Fruit fly (Drosophila melanogaster): ENCODE measurements around the gene CG13813.

The CG13813 gene

DNA sequence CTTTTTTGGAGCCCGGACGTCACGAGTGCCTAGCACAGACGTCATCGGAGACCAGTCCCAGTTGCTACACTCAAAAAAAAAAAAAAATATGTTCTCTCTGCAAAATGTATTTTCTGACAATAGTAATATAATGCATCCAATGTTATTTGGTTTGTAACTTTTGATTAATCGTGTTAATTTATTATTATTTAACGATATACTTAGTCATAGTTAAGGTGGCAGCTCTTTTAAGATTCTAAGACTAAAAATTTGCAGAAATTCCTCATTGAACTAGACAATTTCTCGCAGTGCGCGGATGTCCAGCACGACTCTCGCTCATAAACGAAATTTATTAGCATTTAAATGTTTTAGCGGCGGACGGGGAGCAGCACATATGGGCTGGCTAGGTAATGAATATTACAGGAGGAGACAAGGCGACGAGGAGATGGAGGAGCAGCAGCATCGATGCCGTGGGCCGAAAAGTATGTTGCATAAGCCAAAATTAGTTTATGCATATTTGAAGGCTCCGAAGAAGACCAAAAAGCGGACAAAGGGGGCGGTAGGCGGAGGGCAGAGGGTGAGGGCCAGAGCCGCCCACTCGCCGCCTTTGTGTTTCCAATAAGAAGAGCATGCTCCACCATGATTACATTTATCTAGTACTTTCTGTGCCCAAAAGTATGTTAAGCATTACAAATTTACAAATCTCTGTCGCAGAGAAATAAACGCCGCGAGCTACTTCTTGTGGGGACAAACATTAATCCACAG lies 48.0 kb upstream of the CG13813 start (continued):
- TF ChIP-seq vvl (GFP tag; IDR thresholded peaks at IDR 0.05) (peak; percentile 34; the same call in 1 of the 2 replicates), Awh (GFP tag; IDR thresholded peaks at IDR 0.05) (no peak), CG9797 (GFP tag; optimal IDR thresholded peaks at IDR 0.05) (no peak), sob (GFP tag; IDR thresholded peaks at IDR 0.05) (peak; percentile 43; the same call in 1 of the 2 replicates), ash1 (GFP tag; optimal IDR thresholded peaks at IDR 0.05) (no peak), lola (GFP tag; optimal IDR thresholded peaks at IDR 0.05) (peak in 2 of 3 experiments; percentile 23 to 49), CG11504 (tag; optimal IDR thresholded peaks at IDR 0.05) (peak; percentile 70), Atf-2 (GFP tag; optimal IDR thresholded peaks at IDR 0.05) (peak; percentile 32), CG5245 (GFP tag; optimal IDR thresholded peaks at IDR 0.05) (peak; percentile 1), Bteb2 (GFP tag; optimal IDR thresholded peaks at IDR 0.05) (no peak), CG13287 (GFP tag; IDR thresholded peaks at IDR 0.05; ENCODE audit: partially characterized antibody) (no peak), CG11456 (GFP tag; IDR thresholded peaks at IDR 0.05) (peak; percentile 27; the same call in 1 of the 3 replicates), ase (GFP tag; IDR thresholded peaks at IDR 0.05) (no peak), dpn (GFP tag; optimal IDR thresholded peaks at IDR 0.05) (peak in 1 of 2 experiments; percentile 17), CG7372 (GFP tag; IDR thresholded peaks at IDR 0.05) (no peak), dmrt11E (tag; optimal IDR thresholded peaks at IDR 0.05) (peak; percentile 42), CG14667 (GFP tag; IDR thresholded peaks at IDR 0.05) (no peak), CG8089 (GFP tag; optimal IDR thresholded peaks at IDR 0.05) (peak; percentile 13), Sry-β (GFP tag; optimal IDR thresholded peaks at IDR 0.05) (no peak), emc (GFP tag; optimal IDR thresholded peaks at IDR 0.05) (no peak), CG9817 (tag; optimal IDR thresholded peaks at IDR 0.05) (peak; percentile 1), slp2 (GFP tag; optimal IDR thresholded peaks at IDR 0.05) (no peak), CG11093 (GFP tag; IDR thresholded peaks at IDR 0.05) (no peak), bbx (GFP tag; IDR thresholded peaks at IDR 0.05; ENCODE audit: partially characterized antibody) (no peak), hth (optimal IDR thresholded peaks at IDR 0.05) (no peak), ci (GFP tag; IDR thresholded peaks at IDR 0.05) (no peak), insv (GFP tag; optimal IDR thresholded peaks at IDR 0.05) (no peak), CG10959 (GFP tag; IDR thresholded peaks at IDR 0.05) (no peak), disco-r (GFP tag; optimal IDR thresholded peaks at IDR 0.05) (no peak), chn (GFP tag; optimal IDR thresholded peaks at IDR 0.05) (no peak), fd64A (GFP tag; optimal IDR thresholded peaks at IDR 0.05) (no peak), Side (GFP tag; optimal IDR thresholded peaks at IDR 0.05) (no peak), CG3407 (GFP tag; optimal IDR thresholded peaks at IDR 0.05) (no peak), ssp (GFP tag; IDR thresholded peaks at IDR 0.05) (peak; percentile 10; the same call in 1 of the 2 replicates), BEAF-32 (GFP tag; optimal IDR thresholded peaks at IDR 0.05) (no peak), luna (GFP tag; optimal IDR thresholded peaks at IDR 0.05) (no peak), caup (GFP tag; optimal IDR thresholded peaks at IDR 0.05; ENCODE audit: severe bottlenecking) (peak; percentile 27), CG11085 (GFP tag; IDR thresholded peaks at IDR 0.05) (no peak), CG18764 (GFP tag; optimal IDR thresholded peaks at IDR 0.05) (no peak), CG34422 (GFP tag; IDR thresholded peaks at IDR 0.05) (0 out of 3 replicates have a peak, but pooled peaks have one; percentile 16), CG18476 (GFP tag; optimal IDR thresholded peaks at IDR 0.05) (peak; percentile 32), CG2116 (GFP tag; optimal IDR thresholded peaks at IDR 0.05) (no peak), CG1529 (GFP tag; optimal IDR thresholded peaks at IDR 0.05) (no peak), CG13775 (GFP tag; optimal IDR thresholded peaks at IDR 0.05) (peak; percentile 52), bowl (GFP tag; IDR thresholded peaks at IDR 0.05) (no peak), CG12104 (GFP tag; optimal IDR thresholded peaks at IDR 0.05) (peak; percentile 48), grau (tag; optimal IDR thresholded peaks at IDR 0.05) (peak; percentile 57), dan (GFP tag; IDR thresholded peaks at IDR 0.05) (no peak), CG3726 (GFP tag; IDR thresholded peaks at IDR 0.05) (no peak), Hand (GFP tag; optimal IDR thresholded peaks at IDR 0.05) (peak; percentile 32)
